Fruit fly (Drosophila melanogaster) whole organism, embryonic: Measurements from ENCODE around the gene Tmep.

Source experiments
- Ada2b ChIP-seq: fragments of 200-800 bp; sonication (Bioruptor generic); IDR thresholded peaks from 2 replicates; pipeline ENCODE4 v1.3.6; 2022; ENCODE audit warnings: missing biosample characterization, missing genetic modification characterization
- Asciz ChIP-seq: fragments of 200-800 bp; sonication (Bioruptor generic); optimal IDR thresholded peaks from 2 replicates; lab custom pipeline; 2017; ENCODE audit warnings: missing biosample characterization, mild to moderate bottlenecking, missing genetic modification characterization, missing genetic modification reagents
- B-H1 ChIP-seq: fragments of 200-800 bp; sonication (Bioruptor generic); IDR thresholded peaks from 3 replicates; pipeline ENCODE4 v1.3.6; 2022; ENCODE audit warnings: missing biosample characterization, missing genetic modification characterization
- BEAF-32 ChIP-seq: fragments of 200-800 bp; sonication (Bioruptor generic); optimal IDR thresholded peaks from 3 replicates; lab custom pipeline; 2017; ENCODE audit warnings: missing biosample characterization, missing genetic modification characterization, mild to moderate bottlenecking, moderate library complexity, missing genetic modification reagents
- Bteb2 ChIP-seq: fragments of 200-800 bp; sonication (Bioruptor generic); optimal IDR thresholded peaks from 2 replicates; lab custom pipeline; 2016; ENCODE audit warnings: missing biosample characterization, missing genetic modification characterization
- CG10565 ChIP-seq: fragments of 200-800 bp; sonication (Bioruptor generic); optimal IDR thresholded peaks from 3 replicates; lab custom pipeline; 2016; ENCODE audit warnings: missing biosample characterization, mild to moderate bottlenecking, missing genetic modification characterization
- CG12104 ChIP-seq: fragments of 200-800 bp; sonication (Bioruptor generic); optimal IDR thresholded peaks from 3 replicates; lab custom pipeline; 2016; ENCODE audit warnings: missing biosample characterization, missing genetic modification characterization
- CG14014 ChIP-seq: fragments of 200-800 bp; sonication (Bioruptor generic); IDR thresholded peaks from 2 replicates; pipeline ENCODE4 v1.3.6; 2022; ENCODE audit warnings: missing biosample characterization, missing genetic modification characterization
- CG14965 ChIP-seq: fragments of 200-800 bp; sonication (Bioruptor generic); optimal IDR thresholded peaks from 2 replicates; lab custom pipeline; 2016; ENCODE audit warnings: missing biosample characterization, missing genetic modification characterization, borderline replicate concordance
- CG17186 ChIP-seq: fragments of 200-800 bp; sonication (Bioruptor generic); optimal IDR thresholded peaks from 3 replicates; lab custom pipeline; 2017; ENCODE audit warnings: missing biosample characterization, missing genetic modification reagents, missing genetic modification characterization
- CG17568 ChIP-seq: fragments of 200-800 bp; sonication (Bioruptor generic); optimal IDR thresholded peaks from 2 replicates; lab custom pipeline; 2018; ENCODE audit warnings: missing biosample characterization, mild to moderate bottlenecking, missing genetic modification characterization, moderate library complexity
- CG2199 ChIP-seq: fragments of 200-800 bp; sonication (Bioruptor generic); IDR thresholded peaks from 3 replicates; pipeline ENCODE4 v1.3.6; 2022; ENCODE audit warnings: missing biosample characterization, missing genetic modification characterization
- CG2202 ChIP-seq: fragments of 200-800 bp; sonication (Bioruptor generic); optimal IDR thresholded peaks from 2 replicates; lab custom pipeline; 2018; ENCODE audit warnings: missing biosample characterization, mild to moderate bottlenecking, missing genetic modification characterization
- CG32767 ChIP-seq: fragments of 200-800 bp; sonication (Bioruptor generic); IDR thresholded peaks from 2 replicates; pipeline ENCODE4 v1.3.6; 2022; ENCODE audit warnings: missing biosample characterization, missing genetic modification characterization
- CG34376 ChIP-seq: fragments of 200-800 bp; sonication (Bioruptor generic); optimal IDR thresholded peaks from 2 replicates; lab custom pipeline; 2018; ENCODE audit warnings: missing biosample characterization, mild to moderate bottlenecking, missing genetic modification characterization
- CG42726 ChIP-seq: fragments of 200-800 bp; sonication (Bioruptor generic); IDR thresholded peaks from 2 replicates; pipeline ENCODE4 v1.3.6; 2022; ENCODE audit warnings: missing biosample characterization, missing genetic modification characterization; ENCODE audit not compliant: partially characterized antibody
- CG4282 ChIP-seq: fragments of 200-800 bp; sonication (Bioruptor generic); optimal IDR thresholded peaks from 2 replicates; lab custom pipeline; 2016; ENCODE audit warnings: missing biosample characterization, missing genetic modification characterization
- CG4328 ChIP-seq: fragments of 200-800 bp; sonication (Bioruptor generic); optimal IDR thresholded peaks from 3 replicates; lab custom pipeline; 2017; ENCODE audit warnings: missing biosample characterization, missing genetic modification reagents, missing genetic modification characterization
- CG4360 ChIP-seq: fragments of 200-800 bp; sonication (Bioruptor generic); IDR thresholded peaks from 2 replicates; pipeline ENCODE4 v1.3.6; 2022; ENCODE audit warnings: missing biosample characterization, missing genetic modification characterization
- CG5180 ChIP-seq: fragments of 200-800 bp; sonication (Bioruptor generic); optimal IDR thresholded peaks from 3 replicates; lab custom pipeline; 2017; ENCODE audit warnings: missing biosample characterization, missing genetic modification characterization, mild to moderate bottlenecking, moderate library complexity, missing genetic modification reagents
- CG6175 ChIP-seq: fragments of 200-800 bp; sonication (Bioruptor generic); IDR thresholded peaks from 3 replicates; pipeline ENCODE4 v1.3.6; 2022; ENCODE audit warnings: missing biosample characterization, missing genetic modification characterization
- CG6254 ChIP-seq: fragments of 200-800 bp; sonication (Bioruptor generic); optimal IDR thresholded peaks from 3 replicates; lab custom pipeline; 2017; ENCODE audit warnings: mild to moderate bottlenecking, missing biosample characterization, missing genetic modification reagents, missing genetic modification characterization
- CG6689 ChIP-seq: fragments of 200-800 bp; sonication (Bioruptor generic); IDR thresholded peaks from 2 replicates; pipeline ENCODE4 v1.3.6; 2022; ENCODE audit warnings: missing biosample characterization, missing genetic modification characterization
- CG7963 ChIP-seq: fragments of 200-800 bp; sonication (Bioruptor generic); IDR thresholded peaks from 3 replicates; pipeline ENCODE4 v1.3.6; 2022; ENCODE audit warnings: missing biosample characterization, missing genetic modification characterization; ENCODE audit not compliant: partially characterized antibody
- CG8089 ChIP-seq: fragments of 200-800 bp; sonication (Bioruptor generic); optimal IDR thresholded peaks from 3 replicates; lab custom pipeline; 2016; ENCODE audit warnings: missing biosample characterization, missing genetic modification characterization
- CG9797 ChIP-seq: fragments of 200-800 bp; sonication (Bioruptor generic); optimal IDR thresholded peaks from 3 replicates; lab custom pipeline; 2018; ENCODE audit warnings: missing biosample characterization, mild to moderate bottlenecking, missing genetic modification characterization
- D19B ChIP-seq: fragments of 200-800 bp; sonication (Bioruptor generic); optimal IDR thresholded peaks from 2 replicates; lab custom pipeline; 2017; ENCODE audit warnings: missing biosample characterization, mild to moderate bottlenecking, missing genetic modification characterization
- Dip2 ChIP-seq: fragments of 200-800 bp; sonication (Bioruptor generic); IDR thresholded peaks from 2 replicates; pipeline ENCODE4 v1.3.6; 2022; ENCODE audit warnings: missing biosample characterization, missing genetic modification characterization
- Ets97D ChIP-seq: fragments of 200-800 bp; sonication (Bioruptor generic); optimal IDR thresholded peaks from 3 replicates; lab custom pipeline; 2016; ENCODE audit warnings: missing biosample characterization, missing genetic modification characterization
- HLH4C ChIP-seq: fragments of 200-800 bp; sonication (Bioruptor generic); IDR thresholded peaks from 3 replicates; pipeline ENCODE4 v1.3.6; 2022; ENCODE audit warnings: missing biosample characterization, missing genetic modification characterization; ENCODE audit not compliant: partially characterized antibody
- Hr78 ChIP-seq, 2 experiments: fragments of 200-800 bp in 1 of 2; fragments of >200 bp in 1 of 2; sonication (Bioruptor generic) in 1 of 2; optimal IDR thresholded peaks; 2 replicates each; lab custom pipeline; 2017 to 2019; ENCODE audit warnings: missing biosample characterization in 2 of 2, missing genetic modification characterization in 2 of 2, mild to moderate bottlenecking in 1 of 2, moderate library complexity in 1 of 2
- Max ChIP-seq: fragments of 200-800 bp; sonication (Bioruptor generic); optimal IDR thresholded peaks from 2 replicates; lab custom pipeline; 2016; ENCODE audit warnings: missing biosample characterization, mild to moderate bottlenecking, missing genetic modification characterization
- NC2α ChIP-seq: fragments of 200-800 bp; sonication (Bioruptor generic); optimal IDR thresholded peaks from 2 replicates; lab custom pipeline; 2016; ENCODE audit warnings: missing biosample characterization, missing genetic modification characterization
- Nf-YA ChIP-seq: fragments of 200-800 bp; sonication (Bioruptor generic); IDR thresholded peaks from 2 replicates; pipeline ENCODE4 v1.3.6; 2022; ENCODE audit warnings: missing biosample characterization, missing genetic modification characterization
- abd-A ChIP-seq: fragments of 200-800 bp; sonication (Bioruptor generic); optimal IDR thresholded peaks from 3 replicates; lab custom pipeline; 2019; ENCODE audit warnings: missing biosample characterization, mild to moderate bottlenecking, missing genetic modification characterization, moderate library complexity
- cato ChIP-seq: fragments of 200-800 bp; sonication (Bioruptor generic); optimal IDR thresholded peaks from 2 replicates; lab custom pipeline; 2016; ENCODE audit warnings: missing biosample characterization, missing genetic modification characterization, borderline replicate concordance
- chm ChIP-seq: fragments of 200-800 bp; sonication (Bioruptor generic); IDR thresholded peaks from 2 replicates; pipeline ENCODE4 v1.3.6; 2022; ENCODE audit warnings: missing biosample characterization, missing genetic modification characterization
- da ChIP-seq: fragments of 200-800 bp; sonication (Bioruptor generic); optimal IDR thresholded peaks from 2 replicates; lab custom pipeline; 2016; ENCODE audit warnings: missing biosample characterization, missing genetic modification characterization
- dmrt99B ChIP-seq: fragments of 200-800 bp; sonication (Bioruptor generic); optimal IDR thresholded peaks from 2 replicates; lab custom pipeline; 2018; ENCODE audit warnings: missing biosample characterization, mild to moderate bottlenecking, missing genetic modification characterization, moderate library complexity
- ewg ChIP-seq: fragments of 200-800 bp; sonication (Bioruptor generic); optimal IDR thresholded peaks from 3 replicates; lab custom pipeline; 2017; ENCODE audit warnings: mild to moderate bottlenecking, missing biosample characterization, missing genetic modification reagents, missing genetic modification characterization
- kay ChIP-seq: fragments of 200-800 bp; sonication (Bioruptor generic); optimal IDR thresholded peaks from 2 replicates; lab custom pipeline; 2016; ENCODE audit warnings: missing biosample characterization, missing genetic modification characterization
- klu ChIP-seq: fragments of 200-800 bp; sonication (Bioruptor generic); IDR thresholded peaks from 2 replicates; pipeline ENCODE4 v1.3.6; 2022; ENCODE audit warnings: missing biosample characterization, missing genetic modification characterization
- luna ChIP-seq: fragments of 200-800 bp; sonication (Bioruptor generic); optimal IDR thresholded peaks from 2 replicates; lab custom pipeline; 2016; ENCODE audit warnings: missing biosample characterization, missing genetic modification characterization
- pros ChIP-seq: fragments of 200-800 bp; sonication (Bioruptor generic); optimal IDR thresholded peaks from 3 replicates; lab custom pipeline; 2019; ENCODE audit warnings: missing biosample characterization, mild to moderate bottlenecking, missing genetic modification characterization, moderate library complexity
- row ChIP-seq: fragments of 200-800 bp; sonication (Bioruptor generic); IDR thresholded peaks from 3 replicates; pipeline ENCODE4 v1.3.6; 2022; ENCODE audit warnings: missing biosample characterization, missing genetic modification characterization
- sob ChIP-seq: fragments of 200-800 bp; sonication (Bioruptor generic); IDR thresholded peaks from 2 replicates; pipeline ENCODE4 v1.3.6; 2022; ENCODE audit warnings: missing biosample characterization, missing genetic modification characterization
- tap ChIP-seq: fragments of 200-800 bp; optimal IDR thresholded peaks from 3 replicates; lab custom pipeline; 2019; ENCODE audit warnings: missing biosample characterization, mild to moderate bottlenecking, missing genetic modification characterization, moderate library complexity
- twi ChIP-seq: fragments of 200-800 bp; optimal IDR thresholded peaks from 2 replicates; lab custom pipeline; 2019; ENCODE audit warnings: missing biosample characterization, mild to moderate bottlenecking, missing genetic modification characterization, moderate library complexity
- z ChIP-seq: fragments of 200-800 bp; sonication (Bioruptor generic); IDR thresholded peaks from 3 replicates; pipeline ENCODE4 v1.3.6; 2022; ENCODE audit warnings: missing biosample characterization, missing genetic modification characterization
- zfh2 ChIP-seq: fragments of 200-800 bp; sonication (Bioruptor generic); optimal IDR thresholded peaks from 2 replicates; lab custom pipeline; 2016; ENCODE audit warnings: missing biosample characterization, missing genetic modification characterization

Tmep gene

DNA sequence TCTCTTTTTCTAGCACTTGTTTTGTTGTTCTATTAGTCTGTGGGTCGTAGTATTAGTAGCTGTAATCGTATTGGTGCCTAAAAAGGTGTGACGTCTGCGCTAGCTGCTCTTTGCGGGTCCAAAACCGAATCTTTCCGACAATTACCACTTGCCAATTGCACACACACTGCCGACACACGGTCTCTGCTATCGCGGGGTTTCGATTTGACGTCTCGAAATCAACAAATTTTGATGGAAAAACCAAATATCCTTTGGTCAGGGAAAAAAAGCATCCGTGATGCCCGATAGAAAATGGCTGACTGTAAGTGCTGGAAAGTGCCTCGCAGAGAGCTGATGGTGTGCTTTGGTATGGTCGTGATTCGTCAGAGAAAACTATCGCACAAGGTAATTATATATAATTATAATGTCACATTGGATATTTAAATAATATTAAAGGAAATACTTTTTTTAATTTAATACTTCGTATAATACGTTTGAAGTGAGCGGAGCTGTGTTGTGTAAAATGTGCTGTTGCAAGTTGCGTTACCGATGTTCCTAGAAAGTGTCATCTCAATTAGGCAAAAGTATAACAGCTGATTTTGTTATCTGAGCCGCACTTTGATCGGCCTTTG, 10.7 kb upstream of the Tmep start, which contains the start of the genes Pex10 and CG12099 (continued):
- TF ChIP-seq Asciz (GFP tag; lab: Kevin White, UChicago), result no peak
- TF ChIP-seq Nf-YA (GFP tag; lab: Robert Waterston, UW), result peak; percentile 66
- peak; percentile 62 for TF ChIP-seq CG6254 (GFP tag; lab: Kevin White, UChicago)
- TF ChIP-seq CG17568, result no peak
- peak; percentile 84 for TF ChIP-seq CG6175 (GFP tag; lab: Robert Waterston, UW)
- no peak for TF ChIP-seq NC2α (GFP tag; lab: Kevin White, UChicago)
- peak; percentile 95 for TF ChIP-seq sob (GFP tag; lab: Robert Waterston, UW)
- TF ChIP-seq CG34376 (GFP tag; lab: Kevin White, UChicago), result peak; percentile 85
- TF ChIP-seq CG32767, result peak; percentile 84
- peak; percentile 90 for TF ChIP-seq Max (GFP tag; lab: Kevin White, UChicago)
- no peak for TF ChIP-seq CG4360 (GFP tag; lab: Robert Waterston, UW)
- peak; percentile 71 for TF ChIP-seq tap (tag; lab: Kevin White, UChicago)
- TF ChIP-seq kay (GFP tag; lab: Kevin White, UChicago), result peak; percentile 84
- TF ChIP-seq CG5180, result no peak
- TF ChIP-seq ewg (GFP tag; lab: Kevin White, UChicago), result peak; percentile 67
- TF ChIP-seq CG14965 (GFP tag; lab: Kevin White, UChicago), result no peak
- TF ChIP-seq z (GFP tag; lab: Robert Waterston, UW), result no peak
- TF ChIP-seq cato (GFP tag; lab: Kevin White, UChicago), result peak; percentile 84
- TF ChIP-seq pros (GFP tag; lab: Kevin White, UChicago), result peak; percentile 32
- TF ChIP-seq chm (GFP tag; lab: Robert Waterston, UW), result peak; percentile 85
- TF ChIP-seq CG8089 (GFP tag; lab: Kevin White, UChicago), result no peak
- peak; percentile 84 for TF ChIP-seq B-H1 (GFP tag; lab: Robert Waterston, UW)
- TF ChIP-seq BEAF-32, result peak; percentile 97
- 0 out of 3 replicates have a peak, but pooled peaks have one; percentile 69 for TF ChIP-seq CG2199 (GFP tag; lab: Robert Waterston, UW)
- no peak for TF ChIP-seq D19B
- peak; percentile 82 for TF ChIP-seq zfh2 (GFP tag; lab: Kevin White, UChicago)
- peak; percentile 90 for TF ChIP-seq klu (GFP tag; lab: Robert Waterston, UW)
- TF ChIP-seq CG7963, result peak; percentile 72
- no peak for TF ChIP-seq luna (GFP tag; lab: Kevin White, UChicago)
- no peak for TF ChIP-seq Hr78 (GFP tag; optimal IDR thresholded peaks at IDR 0.05; lab: Kevin White, UChicago)
- TF ChIP-seq CG4328 (GFP tag; lab: Kevin White, UChicago), result peak; percentile 76
- no peak for TF ChIP-seq CG10565 (GFP tag; lab: Kevin White, UChicago)
- TF ChIP-seq CG14014 (GFP tag; lab: Robert Waterston, UW), result peak; percentile 87
- TF ChIP-seq twi (tag; lab: Kevin White, UChicago), result peak; percentile 83
- peak; percentile 91 for TF ChIP-seq CG6689 (GFP tag; lab: Robert Waterston, UW)
- peak; percentile 69 for TF ChIP-seq CG2202 (tag; lab: Kevin White, UChicago)
- peak; percentile 86 for TF ChIP-seq CG17186 (GFP tag; lab: Kevin White, UChicago)
- TF ChIP-seq Ets97D (GFP tag; lab: Kevin White, UChicago), result peak; percentile 73
- TF ChIP-seq CG4282 (GFP tag; lab: Kevin White, UChicago), result no peak
- TF ChIP-seq dmrt99B, result no peak
- peak; percentile 81 for TF ChIP-seq CG12104 (GFP tag; lab: Kevin White, UChicago)
- TF ChIP-seq row, result peak; percentile 98
- peak; percentile 58 for TF ChIP-seq CG9797 (GFP tag; lab: Kevin White, UChicago)
- peak; percentile 66 for TF ChIP-seq Bteb2
- peak; percentile 71; the same call in 1 of the 2 replicates for TF ChIP-seq CG42726 (GFP tag; lab: Robert Waterston, UW)
- TF ChIP-seq Dip2 (GFP tag; lab: Robert Waterston, UW), result peak; percentile 26; the same call in 1 of the 2 replicates
- TF ChIP-seq abd-A (tag; lab: Kevin White, UChicago), result no peak
- peak; percentile 87 for TF ChIP-seq Ada2b (GFP tag; lab: Robert Waterston, UW)
- TF ChIP-seq da (GFP tag; lab: Kevin White, UChicago), result no peak
- peak; percentile 89 for TF ChIP-seq HLH4C (GFP tag; lab: Robert Waterston, UW)
